Worm (Caenorhabditis elegans): ENCODE measurements around the gene irld-65.

DNA sequence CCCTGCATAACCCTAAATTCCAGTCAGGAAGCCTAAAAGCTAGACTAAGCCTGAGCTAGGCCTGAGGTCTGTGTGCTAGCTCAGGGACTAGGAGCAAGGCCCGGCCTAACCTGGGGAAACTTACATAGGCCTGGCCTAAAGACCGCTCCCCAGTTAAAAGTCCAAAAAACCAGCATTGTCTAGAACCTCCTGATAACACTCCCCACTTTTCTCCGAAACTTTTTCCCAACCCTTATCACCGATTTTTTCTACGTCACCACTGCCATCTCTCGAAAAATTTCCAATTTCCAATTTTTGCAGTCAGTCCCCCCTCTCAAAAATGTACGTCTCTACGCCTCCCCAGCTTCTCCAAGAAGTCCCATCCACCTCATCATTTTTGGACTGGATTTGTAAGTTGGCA lies 14.1 kb downstream of the irld-65 start, which contains the start of gene ZK355.2:
- TF ChIP-seq elt-3 (tag; optimal IDR thresholded peaks at IDR 0.05) (no peak), nhr-76 (tag; optimal IDR thresholded peaks at IDR 0.05) (no peak), drap-1 (GFP tag; optimal IDR thresholded peaks at IDR 0.05) (no peak), mep-1 (tag; optimal IDR thresholded peaks at IDR 0.05) (no peak), lin-13 (tag; optimal IDR thresholded peaks at IDR 0.05) (no peak), ztf-11 (tag; optimal IDR thresholded peaks at IDR 0.05) (no peak), ceh-39 (tag; optimal IDR thresholded peaks at IDR 0.05) (no peak), nhr-237 (tag; optimal IDR thresholded peaks at IDR 0.05) (no peak), sem-2 (GFP tag; optimal IDR thresholded peaks at IDR 0.05) (no peak), flh-1 (GFP tag; optimal IDR thresholded peaks at IDR 0.05) (no peak), snpc-4 (tag; optimal IDR thresholded peaks at IDR 0.05) (no peak), unc-62 (GFP tag; optimal IDR thresholded peaks at IDR 0.05) (no peak), blmp-1 (tag; optimal IDR thresholded peaks at IDR 0.05) (no peak)
